Fruit fly (Drosophila melanogaster) whole organism, embryonic: ENCODE results near the gene Gr93d.

Experiments
- Bgb ChIP-seq: fragments of 200-800 bp; sonication (Bioruptor generic); IDR thresholded peaks from 2 replicates; pipeline ENCODE4 v1.3.6; 2022; ENCODE audit warnings: missing biosample characterization, missing genetic modification characterization; ENCODE audit not compliant: partially characterized antibody
- CG10366 ChIP-seq: fragments of 200-800 bp; sonication (Bioruptor generic); IDR thresholded peaks from 2 replicates; pipeline ENCODE4 v1.3.6; 2022; ENCODE audit warnings: missing biosample characterization, missing genetic modification characterization
- CG11247 ChIP-seq: fragments of 200-800 bp; sonication (Bioruptor generic); IDR thresholded peaks from 2 replicates; pipeline ENCODE4 v1.3.6; 2022; ENCODE audit warnings: missing biosample characterization, missing genetic modification characterization
- CG11504 ChIP-seq: fragments of 200-800 bp; sonication (Bioruptor generic); optimal IDR thresholded peaks from 3 replicates; lab custom pipeline; 2019; ENCODE audit warnings: missing biosample characterization, mild to moderate bottlenecking, missing genetic modification characterization, moderate library complexity
- CG11696 ChIP-seq: fragments of 200-800 bp; sonication (Bioruptor generic); IDR thresholded peaks from 2 replicates; pipeline ENCODE4 v1.3.6; 2022; ENCODE audit warnings: missing biosample characterization, missing genetic modification characterization
- CG12104 ChIP-seq: fragments of 200-800 bp; sonication (Bioruptor generic); optimal IDR thresholded peaks from 3 replicates; lab custom pipeline; 2016; ENCODE audit warnings: missing biosample characterization, missing genetic modification characterization
- CG13894 ChIP-seq: fragments of 200-800 bp; sonication (Bioruptor generic); optimal IDR thresholded peaks from 3 replicates; lab custom pipeline; 2018; ENCODE audit warnings: missing biosample characterization, mild to moderate bottlenecking, missing genetic modification characterization, moderate library complexity
- CG14050 ChIP-seq: fragments of 200-800 bp; sonication (Bioruptor generic); IDR thresholded peaks from 3 replicates; pipeline ENCODE4 v1.3.6; 2022; ENCODE audit warnings: missing biosample characterization, missing genetic modification characterization
- CG15269 ChIP-seq: fragments of 200-800 bp; sonication (Bioruptor generic); optimal IDR thresholded peaks from 2 replicates; lab custom pipeline; 2018; ENCODE audit warnings: missing biosample characterization, mild to moderate bottlenecking, missing genetic modification characterization, moderate library complexity
- CG1602 ChIP-seq: fragments of 200-800 bp; sonication (Bioruptor generic); optimal IDR thresholded peaks from 3 replicates; lab custom pipeline; 2016; ENCODE audit warnings: missing biosample characterization, missing genetic modification characterization
- CG1832 ChIP-seq: fragments of 200-800 bp; sonication (Bioruptor generic); optimal IDR thresholded peaks from 2 replicates; lab custom pipeline; 2017; ENCODE audit warnings: missing biosample characterization, mild to moderate bottlenecking, missing genetic modification characterization, inconsistent platforms
- CG30431 ChIP-seq: fragments of 200-800 bp; sonication (Bioruptor generic); optimal IDR thresholded peaks from 2 replicates; lab custom pipeline; 2017; ENCODE audit warnings: missing biosample characterization, missing genetic modification characterization
- CG3163 ChIP-seq: fragments of 200-800 bp; sonication (Bioruptor generic); optimal IDR thresholded peaks from 3 replicates; lab custom pipeline; 2016; ENCODE audit warnings: missing biosample characterization, missing genetic modification characterization
- CG32532 ChIP-seq: fragments of 200-800 bp; sonication (Bioruptor generic); IDR thresholded peaks from 2 replicates; pipeline ENCODE4 v1.3.6; 2022; ENCODE audit warnings: missing biosample characterization, missing genetic modification characterization
- CG3281 ChIP-seq: fragments of 200-800 bp; sonication (Bioruptor generic); optimal IDR thresholded peaks from 3 replicates; lab custom pipeline; 2017; ENCODE audit warnings: missing biosample characterization, mild to moderate bottlenecking, missing genetic modification characterization
- CG3726 ChIP-seq: fragments of 200-800 bp; sonication (Bioruptor generic); IDR thresholded peaks from 3 replicates; pipeline ENCODE4, ENCODE4 v1.3.6; 2022; ENCODE audit warnings: missing biosample characterization, missing genetic modification characterization
- CG4820 ChIP-seq: fragments of 200-800 bp; sonication (Bioruptor generic); optimal IDR thresholded peaks from 3 replicates; lab custom pipeline; 2016; ENCODE audit warnings: missing biosample characterization, missing genetic modification characterization
- CG6689 ChIP-seq: fragments of 200-800 bp; sonication (Bioruptor generic); IDR thresholded peaks from 2 replicates; pipeline ENCODE4 v1.3.6; 2022; ENCODE audit warnings: missing biosample characterization, missing genetic modification characterization
- CG7839 ChIP-seq: fragments of 200-800 bp; sonication (Bioruptor generic); optimal IDR thresholded peaks from 3 replicates; lab custom pipeline; 2018; ENCODE audit warnings: missing biosample characterization, mild to moderate bottlenecking, missing genetic modification characterization, moderate library complexity
- CG7963 ChIP-seq: fragments of 200-800 bp; sonication (Bioruptor generic); IDR thresholded peaks from 3 replicates; pipeline ENCODE4 v1.3.6; 2022; ENCODE audit warnings: missing biosample characterization, missing genetic modification characterization; ENCODE audit not compliant: partially characterized antibody
- CG8281 ChIP-seq: fragments of 200-800 bp; sonication (Bioruptor generic); optimal IDR thresholded peaks from 2 replicates; lab custom pipeline; 2018; ENCODE audit warnings: missing biosample characterization, mild to moderate bottlenecking, missing genetic modification characterization, moderate library complexity
- CG8290 ChIP-seq, 3 experiments: fragments of 200-800 bp; sonication (Bioruptor generic); optimal IDR thresholded peaks; 2 replicates each; lab custom pipeline; 2016 to 2019; ENCODE audit warnings: missing biosample characterization in 3 of 3, missing genetic modification characterization in 3 of 3, mild to moderate bottlenecking in 2 of 3, moderate library complexity in 1 of 3
- Dip3 ChIP-seq: fragments of 200-800 bp; sonication (Bioruptor generic); optimal IDR thresholded peaks from 3 replicates; lab custom pipeline; 2016; ENCODE audit warnings: missing biosample characterization, missing genetic modification characterization
- Jarid2 ChIP-seq: fragments of 200-800 bp; sonication (Bioruptor generic); optimal IDR thresholded peaks from 3 replicates; lab custom pipeline; 2017; ENCODE audit warnings: mild to moderate bottlenecking, missing biosample characterization, missing genetic modification reagents, missing genetic modification characterization
- Mad ChIP-seq: fragments of 200-800 bp; sonication (Bioruptor generic); optimal IDR thresholded peaks from 2 replicates; lab custom pipeline; 2016; ENCODE audit warnings: missing biosample characterization, missing genetic modification characterization
- NfI ChIP-seq: fragments of 200-800 bp; sonication (Bioruptor generic); optimal IDR thresholded peaks from 3 replicates; lab custom pipeline; 2018; ENCODE audit warnings: missing biosample characterization, mild to moderate bottlenecking, missing genetic modification characterization, moderate library complexity
- Opbp ChIP-seq: fragments of 200-800 bp; sonication (Bioruptor generic); IDR thresholded peaks from 3 replicates; pipeline ENCODE4 v1.3.6; 2022; ENCODE audit warnings: missing biosample characterization, missing genetic modification characterization; ENCODE audit not compliant: partially characterized antibody
- Usf ChIP-seq: fragments of 200-800 bp; sonication (Bioruptor generic); optimal IDR thresholded peaks from 2 replicates; lab custom pipeline; 2017; ENCODE audit warnings: missing genotype, missing biosample characterization, missing genetic modification characterization
- bbx ChIP-seq: fragments of 200-800 bp; sonication (Bioruptor generic); IDR thresholded peaks from 2 replicates; pipeline ENCODE4 v1.3.6; 2022; ENCODE audit warnings: missing biosample characterization, missing genetic modification characterization; ENCODE audit not compliant: partially characterized antibody
- br ChIP-seq: fragments of >200 bp; optimal IDR thresholded peaks from 2 replicates; lab custom pipeline; 2017
- chinmo ChIP-seq: fragments of 200-800 bp; sonication (Bioruptor generic); IDR thresholded peaks from 4 replicates; pipeline ENCODE4 v1.3.6; 2022; ENCODE audit warnings: missing biosample characterization, missing genetic modification characterization; ENCODE audit not compliant: partially characterized antibody
- ci ChIP-seq: fragments of 200-800 bp; sonication (Bioruptor generic); IDR thresholded peaks from 3 replicates; pipeline ENCODE4 v1.3.6; 2022; ENCODE audit warnings: missing biosample characterization, missing genetic modification characterization
- crol ChIP-seq: fragments of 200-800 bp; sonication (Bioruptor generic); IDR thresholded peaks from 2 replicates; pipeline ENCODE4 v1.3.6; 2022; ENCODE audit warnings: missing biosample characterization, missing genetic modification characterization
- ftz-f1 ChIP-seq: fragments of 200-800 bp; sonication (Bioruptor generic); optimal IDR thresholded peaks from 2 replicates; lab custom pipeline; 2016; ENCODE audit warnings: missing biosample characterization, missing genetic modification characterization
- ind ChIP-seq: fragments of 200-800 bp; sonication (Bioruptor generic); optimal IDR thresholded peaks from 3 replicates; lab custom pipeline; 2016; ENCODE audit warnings: missing biosample characterization, missing genetic modification characterization
- jigr1 ChIP-seq: fragments of 200-800 bp; sonication (Bioruptor generic); IDR thresholded peaks from 3 replicates; pipeline ENCODE4 v1.3.6; 2022; ENCODE audit warnings: missing biosample characterization, missing genetic modification characterization
- ken ChIP-seq: fragments of 200-800 bp; sonication (Bioruptor generic); IDR thresholded peaks from 3 replicates; pipeline ENCODE4 v1.3.6; 2022; ENCODE audit warnings: missing biosample characterization, missing genetic modification characterization
- klu ChIP-seq: fragments of 200-800 bp; sonication (Bioruptor generic); IDR thresholded peaks from 2 replicates; pipeline ENCODE4 v1.3.6; 2022; ENCODE audit warnings: missing biosample characterization, missing genetic modification characterization
- lab ChIP-seq: fragments of 200-800 bp; sonication (Bioruptor generic); optimal IDR thresholded peaks from 3 replicates; lab custom pipeline; 2017; ENCODE audit warnings: missing biosample characterization, missing genetic modification characterization, mild to moderate bottlenecking, moderate library complexity, missing genetic modification reagents
- lbe ChIP-seq: fragments of 200-800 bp; sonication (Bioruptor generic); optimal IDR thresholded peaks from 2 replicates; lab custom pipeline; 2016; ENCODE audit warnings: missing biosample characterization, mild to moderate bottlenecking, missing genetic modification characterization
- lilli ChIP-seq: fragments of 200-800 bp; sonication (Bioruptor generic); optimal IDR thresholded peaks from 3 replicates; lab custom pipeline; 2016; ENCODE audit warnings: missing biosample characterization, missing genetic modification characterization
- nau ChIP-seq: fragments of 200-800 bp; sonication (Bioruptor generic); optimal IDR thresholded peaks from 3 replicates; lab custom pipeline; 2017; ENCODE audit warnings: missing biosample characterization, mild to moderate bottlenecking, missing genetic modification characterization, missing genetic modification reagents
- nerfin-2 ChIP-seq: fragments of 200-800 bp; sonication (Bioruptor generic); IDR thresholded peaks from 2 replicates; pipeline ENCODE4 v1.3.6; 2022; ENCODE audit warnings: missing biosample characterization, missing genetic modification characterization; ENCODE audit not compliant: partially characterized antibody
- pan ChIP-seq, 4 experiments: fragments of >200 bp in 3 of 4; fragments of 200-800 bp in 1 of 4; sonication (Bioruptor generic) in 1 of 4; optimal IDR thresholded peaks in 3 of 4; IDR thresholded peaks in 1 of 4; 2 replicates each; pipeline versions ENCODE4 v1.3.6 to Lab custom; 2017 to 2022; ENCODE audit warnings: missing biosample characterization in 2 of 4, missing genetic modification characterization in 2 of 4, mixed read lengths in 1 of 4
- sens-2 ChIP-seq: fragments of 200-800 bp; sonication (Bioruptor generic); IDR thresholded peaks from 2 replicates; pipeline ENCODE4 v1.3.6; 2022; ENCODE audit warnings: missing biosample characterization, missing genetic modification characterization
- ssp ChIP-seq: fragments of 200-800 bp; sonication (Bioruptor generic); IDR thresholded peaks from 2 replicates; pipeline ENCODE4 v1.3.6; 2022; ENCODE audit warnings: missing biosample characterization, missing genetic modification characterization
- stc ChIP-seq: fragments of 200-800 bp; sonication (Bioruptor generic); IDR thresholded peaks from 2 replicates; pipeline ENCODE4 v1.3.6; 2022; ENCODE audit warnings: missing biosample characterization, missing genetic modification characterization
- trh ChIP-seq: fragments of 200-800 bp; sonication (Bioruptor generic); optimal IDR thresholded peaks from 2 replicates; lab custom pipeline; 2016; ENCODE audit warnings: missing biosample characterization, missing genetic modification characterization

The Gr93d gene

dm6 chr3R:21837069-21837977 is 9.1 kb downstream of the Gr93d start (continued):
- TF ChIP-seq stc (GFP tag; lab: Robert Waterston, UW) = peak; percentile 56; the same call in 1 of the 2 replicates
- no peak for TF ChIP-seq ken (GFP tag; lab: Robert Waterston, UW)
- TF ChIP-seq crol (GFP tag; lab: Robert Waterston, UW) = no peak
- no peak for TF ChIP-seq Dip3 (GFP tag; lab: Kevin White, UChicago)
- TF ChIP-seq ssp = no peak
- no peak for TF ChIP-seq trh
- TF ChIP-seq ftz-f1 (GFP tag; lab: Kevin White, UChicago) = no peak
- peak; percentile 82 for TF ChIP-seq CG11504 (tag; lab: Kevin White, UChicago)
- TF ChIP-seq lab (GFP tag; lab: Kevin White, UChicago) = peak; percentile 37
- TF ChIP-seq CG8281 (tag; lab: Kevin White, UChicago) = no peak
- no peak for TF ChIP-seq pan (optimal IDR thresholded peaks at IDR 0.05; lab: Kevin White, UChicago)
- TF ChIP-seq pan (GFP tag; optimal IDR thresholded peaks at IDR 0.05 in 1 of 2, IDR thresholded peaks at IDR 0.05 in 1 of 2) = no peak
- no peak for TF ChIP-seq sens-2 (GFP tag; lab: Robert Waterston, UW)
- TF ChIP-seq CG8290 (GFP tag; optimal IDR thresholded peaks at IDR 0.05; lab: Kevin White, UChicago) = no peak
- TF ChIP-seq CG8290 (tag; optimal IDR thresholded peaks at IDR 0.05; lab: Kevin White, UChicago) = no peak
- TF ChIP-seq CG11247 (GFP tag; lab: Robert Waterston, UW) = no peak
- TF ChIP-seq CG11696 (GFP tag; lab: Robert Waterston, UW) = 0 out of 2 replicates have a peak, but pooled peaks have one; percentile 31
- no peak for TF ChIP-seq CG30431 (GFP tag; lab: Kevin White, UChicago)
- no peak for TF ChIP-seq Opbp (GFP tag; lab: Robert Waterston, UW)
- TF ChIP-seq br = no peak
- no peak for TF ChIP-seq CG32532 (GFP tag; lab: Robert Waterston, UW)
- 0 out of 3 replicates have a peak, but pooled peaks have one; percentile 16 for TF ChIP-seq jigr1 (GFP tag; lab: Robert Waterston, UW)
- TF ChIP-seq CG15269 = no peak
- no peak for TF ChIP-seq Bgb (GFP tag; lab: Robert Waterston, UW)
- peak; percentile 31 for TF ChIP-seq CG12104 (GFP tag; lab: Kevin White, UChicago)
- TF ChIP-seq CG14050 = peak; percentile 62; the same call in 2 of the 3 replicates
- no peak for TF ChIP-seq NfI (GFP tag; lab: Kevin White, UChicago)
- no peak for TF ChIP-seq nerfin-2 (GFP tag; lab: Robert Waterston, UW)
- TF ChIP-seq CG6689 (GFP tag; lab: Robert Waterston, UW) = peak; percentile 61
- no peak for TF ChIP-seq Mad
- no peak for TF ChIP-seq CG13894
- TF ChIP-seq lilli (GFP tag; lab: Kevin White, UChicago) = no peak
- no peak for TF ChIP-seq lbe (GFP tag; lab: Kevin White, UChicago)
- TF ChIP-seq nau = peak; percentile 27
- no peak for TF ChIP-seq Usf
- no peak for TF ChIP-seq CG7963 (GFP tag; lab: Robert Waterston, UW)
- no peak for TF ChIP-seq CG3163 (GFP tag; lab: Kevin White, UChicago)
- peak; percentile 41 for TF ChIP-seq CG3281 (GFP tag; lab: Kevin White, UChicago)
- TF ChIP-seq klu (GFP tag; lab: Robert Waterston, UW) = no peak
- TF ChIP-seq bbx (GFP tag; lab: Robert Waterston, UW) = no peak
- TF ChIP-seq CG10366 (GFP tag; lab: Robert Waterston, UW) = no peak
- TF ChIP-seq CG3726 (GFP tag; lab: Robert Waterston, UW) = no peak
- peak; percentile 24 for TF ChIP-seq CG4820 (GFP tag; lab: Kevin White, UChicago)
- peak; percentile 39 for TF ChIP-seq CG7839 (tag; lab: Kevin White, UChicago)
- peak; percentile 77; the same call in 3 of the 4 replicates for TF ChIP-seq chinmo (GFP tag; lab: Robert Waterston, UW)
- TF ChIP-seq CG1602 (GFP tag; lab: Kevin White, UChicago) = no peak
- peak; percentile 50 for TF ChIP-seq ind
- no peak for TF ChIP-seq CG1832 (GFP tag; lab: Kevin White, UChicago)
- TF ChIP-seq Jarid2 = peak; percentile 27
- peak; percentile 30; the same call in 2 of the 3 replicates for TF ChIP-seq ci
